Fruit fly (Drosophila melanogaster) whole organism, embryonic: ENCODE results near the gene CG3626.

Source experiments
- Ada2b ChIP-seq: fragments of 200-800 bp; sonication (Bioruptor generic); IDR thresholded peaks from 2 replicates; pipeline ENCODE4 v1.3.6; 2022; ENCODE audit warnings: missing biosample characterization, missing genetic modification characterization
- Adf1 ChIP-seq: fragments of 200-800 bp; sonication (Bioruptor generic); IDR thresholded peaks from 2 replicates; pipeline ENCODE4 v1.3.6; 2022; ENCODE audit warnings: missing biosample characterization, missing genetic modification characterization
- Aef1 ChIP-seq: fragments of 200-800 bp; sonication (Bioruptor generic); IDR thresholded peaks from 3 replicates; pipeline ENCODE4 v1.3.6; 2022; ENCODE audit warnings: missing biosample characterization, missing genetic modification characterization
- BEAF-32 ChIP-seq: fragments of 200-800 bp; sonication (Bioruptor generic); optimal IDR thresholded peaks from 3 replicates; lab custom pipeline; 2017; ENCODE audit warnings: missing biosample characterization, missing genetic modification characterization, mild to moderate bottlenecking, moderate library complexity, missing genetic modification reagents
- Bdp1 ChIP-seq: fragments of 200-800 bp; sonication (Bioruptor generic); optimal IDR thresholded peaks from 3 replicates; lab custom pipeline; 2016; ENCODE audit warnings: missing biosample characterization, missing genetic modification characterization
- CG11696 ChIP-seq: fragments of 200-800 bp; sonication (Bioruptor generic); IDR thresholded peaks from 2 replicates; pipeline ENCODE4 v1.3.6; 2022; ENCODE audit warnings: missing biosample characterization, missing genetic modification characterization
- CG12659 ChIP-seq: fragments of 200-800 bp; sonication (Bioruptor generic); optimal IDR thresholded peaks from 3 replicates; lab custom pipeline; 2017; ENCODE audit warnings: mild to moderate bottlenecking, missing biosample characterization, missing genetic modification reagents, missing genetic modification characterization
- CG13424 ChIP-seq: fragments of 200-800 bp; sonication (Bioruptor generic); optimal IDR thresholded peaks from 2 replicates; lab custom pipeline; 2019; ENCODE audit warnings: missing biosample characterization, mild to moderate bottlenecking, missing genetic modification characterization, moderate library complexity
- CG13775 ChIP-seq: fragments of 200-800 bp; sonication (Bioruptor generic); optimal IDR thresholded peaks from 3 replicates; lab custom pipeline; 2017; ENCODE audit warnings: missing biosample characterization, mild to moderate bottlenecking, missing genetic modification characterization
- CG15073 ChIP-seq: fragments of 200-800 bp; sonication (Bioruptor generic); optimal IDR thresholded peaks from 2 replicates; lab custom pipeline; 2016; ENCODE audit warnings: missing biosample characterization, missing genetic modification characterization
- CG17612 ChIP-seq: fragments of 200-800 bp; sonication (Bioruptor generic); IDR thresholded peaks from 2 replicates; pipeline ENCODE4 v1.3.6; 2022; ENCODE audit warnings: missing biosample characterization, missing genetic modification characterization
- CG17829 ChIP-seq: fragments of 200-800 bp; optimal IDR thresholded peaks from 2 replicates; lab custom pipeline; 2019; ENCODE audit warnings: missing biosample characterization, mild to moderate bottlenecking, missing genetic modification characterization, moderate library complexity
- CG31441 ChIP-seq: fragments of 200-800 bp; sonication (Bioruptor generic); IDR thresholded peaks from 2 replicates; pipeline ENCODE4 v1.3.6; 2022; ENCODE audit warnings: missing biosample characterization, missing genetic modification characterization
- CG4424 ChIP-seq: fragments of 200-800 bp; sonication (Bioruptor generic); optimal IDR thresholded peaks from 3 replicates; lab custom pipeline; 2016; ENCODE audit warnings: missing biosample characterization, missing genetic modification characterization
- CG4820 ChIP-seq: fragments of 200-800 bp; sonication (Bioruptor generic); optimal IDR thresholded peaks from 3 replicates; lab custom pipeline; 2016; ENCODE audit warnings: missing biosample characterization, missing genetic modification characterization
- CG5245 ChIP-seq: fragments of 200-800 bp; sonication (Bioruptor generic); optimal IDR thresholded peaks from 3 replicates; lab custom pipeline; 2016; ENCODE audit warnings: missing biosample characterization, missing genetic modification characterization
- CG6791 ChIP-seq: fragments of 200-800 bp; sonication (Bioruptor generic); IDR thresholded peaks from 3 replicates; pipeline ENCODE4 v1.3.6; 2022; ENCODE audit warnings: missing biosample characterization, missing genetic modification characterization; ENCODE audit not compliant: partially characterized antibody
- CG7928 ChIP-seq: fragments of 200-800 bp; sonication (Bioruptor generic); optimal IDR thresholded peaks from 2 replicates; lab custom pipeline; 2017; ENCODE audit warnings: missing biosample characterization, mild to moderate bottlenecking, missing genetic modification characterization
- CG8290 ChIP-seq, 3 experiments: fragments of 200-800 bp; sonication (Bioruptor generic); optimal IDR thresholded peaks; 2 replicates each; lab custom pipeline; 2016 to 2019; ENCODE audit warnings: missing biosample characterization in 3 of 3, missing genetic modification characterization in 3 of 3, mild to moderate bottlenecking in 2 of 3, moderate library complexity in 1 of 3
- CG9437 ChIP-seq: fragments of 200-800 bp; sonication (Bioruptor generic); optimal IDR thresholded peaks from 2 replicates; lab custom pipeline; 2018; ENCODE audit warnings: missing biosample characterization, mild to moderate bottlenecking, missing genetic modification characterization
- CG9609 ChIP-seq: fragments of 200-800 bp; sonication (Bioruptor generic); optimal IDR thresholded peaks from 3 replicates; lab custom pipeline; 2016; ENCODE audit warnings: missing biosample characterization, missing genetic modification characterization
- CG9932 ChIP-seq: fragments of 200-800 bp; sonication (Bioruptor generic); IDR thresholded peaks from 2 replicates; pipeline ENCODE4 v1.3.6; 2022; ENCODE audit warnings: missing biosample characterization, missing genetic modification characterization
- D19A ChIP-seq: fragments of 200-800 bp; optimal IDR thresholded peaks from 3 replicates; lab custom pipeline; 2019; ENCODE audit warnings: missing biosample characterization, mild to moderate bottlenecking, missing genetic modification characterization, moderate library complexity
- Dip3 ChIP-seq: fragments of 200-800 bp; sonication (Bioruptor generic); optimal IDR thresholded peaks from 3 replicates; lab custom pipeline; 2016; ENCODE audit warnings: missing biosample characterization, missing genetic modification characterization
- E2f2 ChIP-seq: fragments of 200-800 bp; sonication (Bioruptor generic); IDR thresholded peaks from 2 replicates; pipeline ENCODE4 v1.3.6; 2022; ENCODE audit warnings: missing biosample characterization, missing genetic modification characterization
- ERR ChIP-seq: fragments of 200-800 bp; sonication (Bioruptor generic); optimal IDR thresholded peaks from 2 replicates; lab custom pipeline; 2016; ENCODE audit warnings: missing biosample characterization, missing genetic modification characterization
- HmgZ ChIP-seq: fragments of 200-800 bp; sonication (Bioruptor generic); optimal IDR thresholded peaks from 2 replicates; lab custom pipeline; 2018; ENCODE audit warnings: missing biosample characterization, mild to moderate bottlenecking, missing genetic modification characterization
- Kr ChIP-seq: fragments of 200-800 bp; sonication (Bioruptor generic); optimal IDR thresholded peaks from 2 replicates; lab custom pipeline; 2017; ENCODE audit warnings: missing biosample characterization, mild to moderate bottlenecking, missing genetic modification characterization
- Lpt ChIP-seq: fragments of >200 bp; optimal IDR thresholded peaks from 2 replicates; lab custom pipeline; 2018; ENCODE audit warnings: missing biosample characterization, missing genetic modification characterization
- Mes4 ChIP-seq: fragments of 200-800 bp; sonication (Bioruptor generic); optimal IDR thresholded peaks from 2 replicates; lab custom pipeline; 2016; ENCODE audit warnings: missing biosample characterization, missing genetic modification characterization
- NC2α ChIP-seq: fragments of 200-800 bp; sonication (Bioruptor generic); optimal IDR thresholded peaks from 2 replicates; lab custom pipeline; 2016; ENCODE audit warnings: missing biosample characterization, missing genetic modification characterization
- Nf-YA ChIP-seq: fragments of 200-800 bp; sonication (Bioruptor generic); IDR thresholded peaks from 2 replicates; pipeline ENCODE4 v1.3.6; 2022; ENCODE audit warnings: missing biosample characterization, missing genetic modification characterization
- Ptx1 ChIP-seq: fragments of 200-800 bp; sonication (Bioruptor generic); IDR thresholded peaks from 2 replicates; pipeline ENCODE4 v1.3.6; 2022; ENCODE audit warnings: missing biosample characterization, missing genetic modification characterization
- Side ChIP-seq: fragments of 200-800 bp; sonication (Bioruptor generic); optimal IDR thresholded peaks from 2 replicates; lab custom pipeline; 2016; ENCODE audit warnings: missing biosample characterization, missing genetic modification characterization
- Usf ChIP-seq: fragments of 200-800 bp; sonication (Bioruptor generic); optimal IDR thresholded peaks from 2 replicates; lab custom pipeline; 2017; ENCODE audit warnings: missing genotype, missing biosample characterization, missing genetic modification characterization
- dati ChIP-seq: fragments of 200-800 bp; sonication (Bioruptor generic); IDR thresholded peaks from 2 replicates; pipeline ENCODE4 v1.3.6; 2022; ENCODE audit warnings: missing biosample characterization, missing genetic modification characterization
- dpn ChIP-seq, 2 experiments: fragments of 200-800 bp; sonication (Bioruptor generic); optimal IDR thresholded peaks; 3 replicates each; lab custom pipeline; 2016; ENCODE audit warnings: missing biosample characterization in 2 of 2, missing genetic modification characterization in 2 of 2
- dysf ChIP-seq: fragments of 200-800 bp; sonication (Bioruptor generic); IDR thresholded peaks from 3 replicates; pipeline ENCODE4 v1.3.6; 2022; ENCODE audit warnings: missing biosample characterization, missing genetic modification characterization
- ewg ChIP-seq: fragments of 200-800 bp; sonication (Bioruptor generic); optimal IDR thresholded peaks from 3 replicates; lab custom pipeline; 2017; ENCODE audit warnings: mild to moderate bottlenecking, missing biosample characterization, missing genetic modification reagents, missing genetic modification characterization
- fd3F ChIP-seq: fragments of 200-800 bp; sonication (Bioruptor generic); optimal IDR thresholded peaks from 2 replicates; lab custom pipeline; 2018; ENCODE audit warnings: missing biosample characterization, mild to moderate bottlenecking, missing genetic modification characterization, moderate library complexity
- grau ChIP-seq: fragments of 200-800 bp; optimal IDR thresholded peaks from 3 replicates; lab custom pipeline; 2019; ENCODE audit warnings: missing biosample characterization, mild to moderate bottlenecking, missing genetic modification characterization, moderate library complexity
- gsb-n ChIP-seq: fragments of 200-800 bp; sonication (Bioruptor generic); optimal IDR thresholded peaks from 3 replicates; lab custom pipeline; 2018; ENCODE audit warnings: missing biosample characterization, mild to moderate bottlenecking, missing genetic modification characterization
- ind ChIP-seq: fragments of 200-800 bp; sonication (Bioruptor generic); optimal IDR thresholded peaks from 3 replicates; lab custom pipeline; 2016; ENCODE audit warnings: missing biosample characterization, missing genetic modification characterization
- kah ChIP-seq: fragments of 200-800 bp; sonication (Bioruptor generic); optimal IDR thresholded peaks from 2 replicates; lab custom pipeline; 2018; ENCODE audit warnings: missing biosample characterization, mild to moderate bottlenecking, missing genetic modification characterization
- ken ChIP-seq: fragments of 200-800 bp; sonication (Bioruptor generic); IDR thresholded peaks from 3 replicates; pipeline ENCODE4 v1.3.6; 2022; ENCODE audit warnings: missing biosample characterization, missing genetic modification characterization
- lilli ChIP-seq: fragments of 200-800 bp; sonication (Bioruptor generic); optimal IDR thresholded peaks from 3 replicates; lab custom pipeline; 2016; ENCODE audit warnings: missing biosample characterization, missing genetic modification characterization
- nerfin-2 ChIP-seq: fragments of 200-800 bp; sonication (Bioruptor generic); IDR thresholded peaks from 2 replicates; pipeline ENCODE4 v1.3.6; 2022; ENCODE audit warnings: missing biosample characterization, missing genetic modification characterization; ENCODE audit not compliant: partially characterized antibody
- odd ChIP-seq: fragments of 200-800 bp; sonication (Bioruptor generic); optimal IDR thresholded peaks from 2 replicates; lab custom pipeline; 2017; ENCODE audit warnings: missing biosample characterization, mild to moderate bottlenecking, missing genetic modification characterization
- sc ChIP-seq, 3 experiments: fragments of >200 bp in 2 of 3; fragments of 200-800 bp in 1 of 3; sonication (Bioruptor generic) in 1 of 3; optimal IDR thresholded peaks; 2 replicates in 2 of 3; 3 replicates in 1 of 3; lab custom pipeline; 2017; ENCODE audit warnings: mild to moderate bottlenecking in 1 of 3, missing biosample characterization in 1 of 3, missing genetic modification characterization in 1 of 3, missing genetic modification reagents in 1 of 3
- sim ChIP-seq: fragments of 200-800 bp; sonication (Bioruptor generic); IDR thresholded peaks from 2 replicates; pipeline ENCODE4 v1.3.6; 2022; ENCODE audit warnings: missing biosample characterization, missing genetic modification characterization
- tll ChIP-seq, 2 experiments: fragments of 200-800 bp in 1 of 2; fragments of >200 bp in 1 of 2; sonication (Bioruptor generic) in 1 of 2; optimal IDR thresholded peaks; 2 replicates each; lab custom pipeline; 2017 to 2019; ENCODE audit warnings: missing biosample characterization in 2 of 2, missing genetic modification characterization in 2 of 2, mild to moderate bottlenecking in 1 of 2, moderate library complexity in 1 of 2

CG3626 gene

DNA sequence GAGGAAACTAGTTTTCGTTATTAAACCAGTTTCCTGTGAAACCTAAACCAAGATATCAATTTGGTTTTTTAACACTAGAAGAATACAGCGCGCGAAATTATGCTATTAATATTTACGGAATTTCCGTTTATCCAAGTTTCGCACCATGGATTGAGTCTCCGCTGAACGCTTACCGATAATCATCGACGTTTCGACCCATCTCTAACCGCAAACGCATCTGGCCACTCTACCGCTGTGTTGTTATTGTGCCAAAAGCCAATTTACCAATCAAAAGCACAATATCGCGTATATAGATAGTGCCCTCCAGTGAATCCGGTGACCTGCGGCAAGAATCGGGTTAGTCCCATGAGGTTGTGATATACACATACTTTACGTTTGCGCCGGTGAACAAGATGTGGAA, at the start of gene CG3626 (continued):
- TF ChIP-seq tll (GFP tag; optimal IDR thresholded peaks at IDR 0.05; lab: Kevin White, UChicago) = peak in 1 of 2 experiments; percentile 8
- TF ChIP-seq CG9437 = no peak
- 0 out of 2 replicates have a peak, but pooled peaks have one; percentile 54 for TF ChIP-seq nerfin-2
- peak; percentile 5 for TF ChIP-seq Dip3 (GFP tag; lab: Kevin White, UChicago)
- no peak for TF ChIP-seq Ada2b (GFP tag; lab: Robert Waterston, UW)
- TF ChIP-seq odd = no peak
- peak; percentile 24 for TF ChIP-seq ewg
- peak; percentile 41 for TF ChIP-seq ERR (GFP tag; lab: Kevin White, UChicago)
- TF ChIP-seq BEAF-32 (GFP tag; lab: Kevin White, UChicago) = peak; percentile 92
- TF ChIP-seq CG11696 = no peak
- TF ChIP-seq CG31441 (GFP tag; lab: Robert Waterston, UW) = no peak
- peak; percentile 6 for TF ChIP-seq CG17829 (tag; lab: Kevin White, UChicago)
- TF ChIP-seq fd3F = no peak
- no peak for TF ChIP-seq CG13424 (tag; lab: Kevin White, UChicago)
- no peak for TF ChIP-seq CG17612 (GFP tag; lab: Robert Waterston, UW)
- TF ChIP-seq D19A = no peak
- TF ChIP-seq Mes4 (GFP tag; lab: Kevin White, UChicago) = no peak
- TF ChIP-seq sc (optimal IDR thresholded peaks at IDR 0.05; lab: Kevin White, UChicago) = no peak
- TF ChIP-seq sc (GFP tag; optimal IDR thresholded peaks at IDR 0.05; lab: Kevin White, UChicago) = no peak
- TF ChIP-seq Kr (GFP tag; lab: Kevin White, UChicago) = no peak
- peak; percentile 32 for TF ChIP-seq CG7928 (GFP tag; lab: Kevin White, UChicago)
- peak; percentile 35 for TF ChIP-seq Side (GFP tag; lab: Kevin White, UChicago)
- no peak for TF ChIP-seq ken (GFP tag; lab: Robert Waterston, UW)
- no peak for TF ChIP-seq gsb-n (tag; lab: Kevin White, UChicago)
- no peak for TF ChIP-seq kah (GFP tag; lab: Kevin White, UChicago)
- TF ChIP-seq CG6791 = peak; percentile 87
- peak; percentile 77 for TF ChIP-seq Aef1 (GFP tag; lab: Robert Waterston, UW)
- TF ChIP-seq dpn (GFP tag; optimal IDR thresholded peaks at IDR 0.05; lab: Kevin White, UChicago) = peak; percentile 31 to 34
- TF ChIP-seq Nf-YA (GFP tag; lab: Robert Waterston, UW) = no peak; the same call in 1 of the 2 replicates
- TF ChIP-seq CG12659 = peak; percentile 66
- TF ChIP-seq dati = no peak
- TF ChIP-seq CG9932 = peak; percentile 60
- no peak for TF ChIP-seq CG4820 (GFP tag; lab: Kevin White, UChicago)
- no peak for TF ChIP-seq CG5245
- TF ChIP-seq CG4424 (GFP tag; lab: Kevin White, UChicago) = no peak
- TF ChIP-seq sim (GFP tag; lab: Robert Waterston, UW) = no peak
- TF ChIP-seq Bdp1 = no peak
- TF ChIP-seq E2f2 (GFP tag; lab: Robert Waterston, UW) = peak; percentile 41
- TF ChIP-seq CG9609 (GFP tag; lab: Kevin White, UChicago) = no peak
- no peak for TF ChIP-seq Lpt (GFP tag; lab: Kevin White, UChicago)
- no peak for TF ChIP-seq Ptx1 (GFP tag; lab: Robert Waterston, UW)
- TF ChIP-seq lilli = peak; percentile 43
- no peak for TF ChIP-seq grau
- no peak for TF ChIP-seq Usf
- no peak for TF ChIP-seq ind
- no peak for TF ChIP-seq dysf
- TF ChIP-seq CG8290 (GFP tag; optimal IDR thresholded peaks at IDR 0.05; lab: Kevin White, UChicago) = peak; percentile 76
- peak; percentile 40 to 90 for TF ChIP-seq CG8290 (tag; optimal IDR thresholded peaks at IDR 0.05; lab: Kevin White, UChicago)
- TF ChIP-seq HmgZ (tag; lab: Kevin White, UChicago) = peak; percentile 82
- no peak for TF ChIP-seq CG13775
- no peak for TF ChIP-seq CG15073
- TF ChIP-seq NC2α = no peak
- TF ChIP-seq Adf1 (GFP tag; lab: Robert Waterston, UW) = no peak
